Fruit fly (Drosophila melanogaster): Measurements from ENCODE around the gene Dd.
A peak's percentile ranks its signal among the peaks of the same experiment; 100 is the strongest.

The Dd gene

dm6 chrX:21281039-21281911 is 42.5 kb downstream of the Dd start, which contains the start of gene Mnr (continued):
- TF ChIP-seq CG2202 (tag; optimal IDR thresholded peaks at IDR 0.05) (no peak), bbx (GFP tag; IDR thresholded peaks at IDR 0.05; ENCODE audit: partially characterized antibody) (peak; percentile 54; the same call in 1 of the 2 replicates), Hmr (GFP tag; optimal IDR thresholded peaks at IDR 0.05) (peak; percentile 4), CG18476 (GFP tag; optimal IDR thresholded peaks at IDR 0.05) (no peak), CG13894 (tag; optimal IDR thresholded peaks at IDR 0.05) (peak; percentile 64), CG32532 (GFP tag; IDR thresholded peaks at IDR 0.05) (peak; percentile 48; the same call in 1 of the 2 replicates), usp (GFP tag; optimal IDR thresholded peaks at IDR 0.05) (no peak), crol (GFP tag; IDR thresholded peaks at IDR 0.05) (peak; percentile 98), Dbx (GFP tag; IDR thresholded peaks at IDR 0.05) (0 out of 3 replicates have a peak, but pooled peaks have one; percentile 23), CG7745 (tag; optimal IDR thresholded peaks at IDR 0.05) (no peak), CG7987 (GFP tag; optimal IDR thresholded peaks at IDR 0.05) (peak; percentile 22), CG12769 (tag; optimal IDR thresholded peaks at IDR 0.05) (peak; percentile 96), ato (GFP tag; IDR thresholded peaks at IDR 0.05; ENCODE audit: partially characterized antibody) (0 out of 2 replicates have a peak, but pooled peaks have one; percentile 24), CG12299 (tag; optimal IDR thresholded peaks at IDR 0.05) (no peak), Scr (GFP tag; IDR thresholded peaks at IDR 0.05; ENCODE audit: partially characterized antibody) (peak; percentile 32; the same call in 1 of the 2 replicates), Nf-YC (tag; optimal IDR thresholded peaks at IDR 0.05) (peak; percentile 22), dm (GFP tag; optimal IDR thresholded peaks at IDR 0.05) (peak; percentile 24), pum (GFP tag; optimal IDR thresholded peaks at IDR 0.05) (no peak), shn (GFP tag; optimal IDR thresholded peaks at IDR 0.05) (no peak), zfh1 (GFP tag; IDR thresholded peaks at IDR 0.05) (no peak), CG11456 (GFP tag; IDR thresholded peaks at IDR 0.05) (0 out of 3 replicates have a peak, but pooled peaks have one; percentile 38), en (GFP tag; optimal IDR thresholded peaks at IDR 0.05) (no peak), CG2129 (GFP tag; IDR thresholded peaks at IDR 0.05; ENCODE audit: partially characterized antibody) (no peak), CG10431 (GFP tag; optimal IDR thresholded peaks at IDR 0.05) (no peak), hkb (optimal IDR thresholded peaks at IDR 0.05) (no peak), hkb (GFP tag; IDR thresholded peaks at IDR 0.05) (0 out of 2 replicates have a peak, but pooled peaks have one; percentile 33), CG15514 (GFP tag; optimal IDR thresholded peaks at IDR 0.05) (peak; percentile 24), stwl (tag; optimal IDR thresholded peaks at IDR 0.05) (peak; percentile 9), Usf (GFP tag; optimal IDR thresholded peaks at IDR 0.05) (no peak), CG6175 (GFP tag; IDR thresholded peaks at IDR 0.05) (peak; percentile 95), CTCF (GFP tag; optimal IDR thresholded peaks at IDR 0.05) (peak; percentile 40), CG1832 (GFP tag; optimal IDR thresholded peaks at IDR 0.05) (peak; percentile 71), CG13287 (GFP tag; IDR thresholded peaks at IDR 0.05; ENCODE audit: partially characterized antibody) (peak; percentile 45), lola (GFP tag; optimal IDR thresholded peaks at IDR 0.05) (peak in 1 of 3 experiments; percentile 15), Dfd (GFP tag; optimal IDR thresholded peaks at IDR 0.05) (no peak), CG32772 (GFP tag; IDR thresholded peaks at IDR 0.05) (no peak), Dll (GFP tag; IDR thresholded peaks at IDR 0.05; ENCODE audit: partially characterized antibody) (no peak), nom (GFP tag; optimal IDR thresholded peaks at IDR 0.05) (peak; percentile 62), CG34376 (GFP tag; optimal IDR thresholded peaks at IDR 0.05) (peak; percentile 61), Oli (tag; optimal IDR thresholded peaks at IDR 0.05) (no peak), CG12219 (GFP tag; optimal IDR thresholded peaks at IDR 0.05) (no peak), CG3838 (GFP tag; optimal IDR thresholded peaks at IDR 0.05) (no peak), wdn (GFP tag; IDR thresholded peaks at IDR 0.05) (no peak), CG3065 (GFP tag; optimal IDR thresholded peaks at IDR 0.05) (no peak), Ptx1 (GFP tag; IDR thresholded peaks at IDR 0.05) (0 out of 2 replicates have a peak, but pooled peaks have one; percentile 7), pan (optimal IDR thresholded peaks at IDR 0.05) (no peak), pan (GFP tag; optimal IDR thresholded peaks at IDR 0.05 in 1 of 2, IDR thresholded peaks at IDR 0.05 in 1 of 2) (peak in 1 of 2 experiments; percentile 56), mirr (GFP tag; optimal IDR thresholded peaks at IDR 0.05) (peak; percentile 60)

Data from whole organism, embryonic.